ENCODE assay signal across 3 fruit fly cellular contexts in genomic region chrX:13630290-13630900, dm6.
TF ChIP-seq lines count a peak whose summit lies in the region.

No protein-coding gene starts in this region.

TF ChIP-seq in whole organism, embryonic, 481 proteins besides CTCF, POLR2A, EP300 and RAD21 (continued from another document and continues in another):
- no peak for TF ChIP-seq gro (GFP tag; optimal IDR thresholded peaks at IDR 0.05; lab: Kevin White, UChicago)
- TF ChIP-seq az2 (GFP tag; optimal IDR thresholded peaks at IDR 0.05; lab: Kevin White, UChicago) = peak; percentile 11
- no peak for TF ChIP-seq bcd (GFP tag; optimal IDR thresholded peaks at IDR 0.05; lab: Kevin White, UChicago)
- no peak for TF ChIP-seq fd3F (GFP tag; optimal IDR thresholded peaks at IDR 0.05; lab: Kevin White, UChicago)
- no peak for TF ChIP-seq Doc2 (GFP tag; IDR thresholded peaks at IDR 0.05; lab: Robert Waterston, UW)
- TF ChIP-seq zf30C (GFP tag; optimal IDR thresholded peaks at IDR 0.05; lab: Kevin White, UChicago) = no peak
- 0 out of 2 replicates have a peak, but pooled peaks have one; percentile 12 for TF ChIP-seq Atf6 (GFP tag; IDR thresholded peaks at IDR 0.05; lab: Robert Waterston, UW)
- no peak for TF ChIP-seq Lhr (GFP tag; optimal IDR thresholded peaks at IDR 0.05; lab: Kevin White, UChicago)
- 0 out of 3 replicates have a peak, but pooled peaks have one; percentile 44 for TF ChIP-seq zfh1 (GFP tag; IDR thresholded peaks at IDR 0.05; lab: Robert Waterston, UW)
- no peak for TF ChIP-seq Taf1 (GFP tag; IDR thresholded peaks at IDR 0.05; lab: Robert Waterston, UW)
- no peak for TF ChIP-seq ab (GFP tag; optimal IDR thresholded peaks at IDR 0.05; lab: Kevin White, UChicago)
- TF ChIP-seq CG32767 (GFP tag; IDR thresholded peaks at IDR 0.05; lab: Robert Waterston, UW) = no peak
- TF ChIP-seq CG1602 (GFP tag; optimal IDR thresholded peaks at IDR 0.05; lab: Kevin White, UChicago) = no peak
- no peak for TF ChIP-seq C15 (GFP tag; IDR thresholded peaks at IDR 0.05; lab: Robert Waterston, UW)
- no peak for TF ChIP-seq dan (GFP tag; IDR thresholded peaks at IDR 0.05; lab: Robert Waterston, UW)
- TF ChIP-seq Nf-YA (GFP tag; IDR thresholded peaks at IDR 0.05; lab: Robert Waterston, UW) = no peak
- no peak for TF ChIP-seq lbe (GFP tag; optimal IDR thresholded peaks at IDR 0.05; lab: Kevin White, UChicago)
- TF ChIP-seq ash1 (GFP tag; optimal IDR thresholded peaks at IDR 0.05; lab: Kevin White, UChicago) = no peak
- TF ChIP-seq CG7556 (GFP tag; optimal IDR thresholded peaks at IDR 0.05; lab: Kevin White, UChicago) = no peak
- peak; percentile 46 for TF ChIP-seq unpg (GFP tag; optimal IDR thresholded peaks at IDR 0.05; lab: Kevin White, UChicago)
- no peak for TF ChIP-seq cato (GFP tag; optimal IDR thresholded peaks at IDR 0.05; lab: Kevin White, UChicago; ENCODE audit: borderline replicate concordance)
- no peak for TF ChIP-seq CG11560 (tag; IDR thresholded peaks at IDR 0.05; lab: Robert Waterston, UW)
- no peak for TF ChIP-seq CG1233 (GFP tag; optimal IDR thresholded peaks at IDR 0.05; lab: Kevin White, UChicago)
- no peak for TF ChIP-seq HHEX (GFP tag; optimal IDR thresholded peaks at IDR 0.05; lab: Kevin White, UChicago)
- TF ChIP-seq Ada2b (GFP tag; IDR thresholded peaks at IDR 0.05; lab: Robert Waterston, UW) = peak; percentile 22; the same call in 1 of the 2 replicates
- no peak for TF ChIP-seq wdn (GFP tag; IDR thresholded peaks at IDR 0.05; lab: Robert Waterston, UW)
- no peak for TF ChIP-seq toy (GFP tag; IDR thresholded peaks at IDR 0.05; lab: Robert Waterston, UW)
- no peak for TF ChIP-seq bbx (GFP tag; IDR thresholded peaks at IDR 0.05; lab: Robert Waterston, UW; ENCODE audit: partially characterized antibody)
- no peak for TF ChIP-seq NC2β (GFP tag; optimal IDR thresholded peaks at IDR 0.05; lab: Kevin White, UChicago)
- no peak for TF ChIP-seq Jarid2 (GFP tag; optimal IDR thresholded peaks at IDR 0.05; lab: Kevin White, UChicago)
- TF ChIP-seq CG4730 (GFP tag; IDR thresholded peaks at IDR 0.05; lab: Robert Waterston, UW) = 0 out of 2 replicates have a peak, but pooled peaks have one; percentile 10
- TF ChIP-seq CG17802 (tag; optimal IDR thresholded peaks at IDR 0.05; lab: Kevin White, UChicago) = no peak
- no peak for TF ChIP-seq Meics (GFP tag; optimal IDR thresholded peaks at IDR 0.05; lab: Kevin White, UChicago)
- no peak for TF ChIP-seq CG2129 (GFP tag; IDR thresholded peaks at IDR 0.05; lab: Robert Waterston, UW; ENCODE audit: partially characterized antibody)
- TF ChIP-seq luna (GFP tag; optimal IDR thresholded peaks at IDR 0.05; lab: Kevin White, UChicago) = no peak
- no peak for TF ChIP-seq Dbx (GFP tag; IDR thresholded peaks at IDR 0.05; lab: Robert Waterston, UW)
- TF ChIP-seq CG33213 (GFP tag; optimal IDR thresholded peaks at IDR 0.05; lab: Kevin White, UChicago) = no peak
- TF ChIP-seq CG15514 (GFP tag; optimal IDR thresholded peaks at IDR 0.05; lab: Kevin White, UChicago) = no peak
- TF ChIP-seq CG12942 (GFP tag; optimal IDR thresholded peaks at IDR 0.05; lab: Kevin White, UChicago) = no peak
- TF ChIP-seq Vsx1 (GFP tag; optimal IDR thresholded peaks at IDR 0.05; lab: Kevin White, UChicago) = no peak
- TF ChIP-seq CkIIα-i1 (GFP tag; IDR thresholded peaks at IDR 0.05; lab: Robert Waterston, UW) = no peak
- no peak for TF ChIP-seq hth (optimal IDR thresholded peaks at IDR 0.05; lab: Kevin White, UChicago)
- no peak for TF ChIP-seq CG34224 (GFP tag; IDR thresholded peaks at IDR 0.05; lab: Robert Waterston, UW; ENCODE audit: partially characterized antibody)
- TF ChIP-seq tin (GFP tag; optimal IDR thresholded peaks at IDR 0.05; lab: Kevin White, UChicago) = peak; percentile 47
- TF ChIP-seq CG32772 (GFP tag; IDR thresholded peaks at IDR 0.05; lab: Robert Waterston, UW) = no peak

TF ChIP-seq in whole organism, prepupa, 60 proteins besides CTCF, POLR2A, EP300 and RAD21 (continued from another document):
- TF ChIP-seq Ets21C (GFP tag; optimal IDR thresholded peaks at IDR 0.05; lab: Kevin White, UChicago) (peak; percentile 36), Lpt (GFP tag; optimal IDR thresholded peaks at IDR 0.05; lab: Kevin White, UChicago) (no peak), Ets96B (tag; optimal IDR thresholded peaks at IDR 0.05; lab: Kevin White, UChicago) (no peak), CG8319 (GFP tag; optimal IDR thresholded peaks at IDR 0.05; lab: Kevin White, UChicago) (peak; percentile 17), Sox14 (GFP tag; optimal IDR thresholded peaks at IDR 0.05; lab: Kevin White, UChicago) (peak; percentile 30), dac (GFP tag; optimal IDR thresholded peaks at IDR 0.05; lab: Kevin White, UChicago) (no peak), CG6808 (GFP tag; optimal IDR thresholded peaks at IDR 0.05; lab: Kevin White, UChicago) (no peak), CG8632 (GFP tag; optimal IDR thresholded peaks at IDR 0.05; lab: Kevin White, UChicago) (peak; percentile 34), CG34406 (GFP tag; optimal IDR thresholded peaks at IDR 0.05; lab: Kevin White, UChicago) (peak; percentile 41), Hr39 (GFP tag; optimal IDR thresholded peaks at IDR 0.05; lab: Kevin White, UChicago) (peak; percentile 65), pdm3 (GFP tag; optimal IDR thresholded peaks at IDR 0.05; lab: Kevin White, UChicago) (peak; percentile 54), Hr38 (GFP tag; optimal IDR thresholded peaks at IDR 0.05; lab: Kevin White, UChicago) (no peak), net (GFP tag; optimal IDR thresholded peaks at IDR 0.05; lab: Kevin White, UChicago) (peak; percentile 10), CG32006 (GFP tag; optimal IDR thresholded peaks at IDR 0.05; lab: Kevin White, UChicago) (peak; percentile 43), CG11294 (GFP tag; IDR thresholded peaks at IDR 0.05; lab: Robert Waterston, UW) (no peak), CG3919 (GFP tag; optimal IDR thresholded peaks at IDR 0.05; lab: Kevin White, UChicago) (peak; percentile 46), lz (GFP tag; optimal IDR thresholded peaks at IDR 0.05; lab: Kevin White, UChicago) (peak; percentile 62), CG15336 (GFP tag; IDR thresholded peaks at IDR 0.05; lab: Robert Waterston, UW) (peak; percentile 49; the same call in 1 of the 2 replicates), OdsH (GFP tag; optimal IDR thresholded peaks at IDR 0.05; lab: Kevin White, UChicago) (peak; percentile 48), CG6163 (GFP tag; IDR thresholded peaks at IDR 0.05; lab: Robert Waterston, UW) (0 out of 3 replicates have a peak, but pooled peaks have one; percentile 31), CG11762 (GFP tag; optimal IDR thresholded peaks at IDR 0.05; lab: Kevin White, UChicago; ENCODE audit: insufficient read depth) (peak; percentile 2), eg (GFP tag; IDR thresholded peaks at IDR 0.05; lab: Robert Waterston, UW) (peak; percentile 52), Blimp-1 (GFP tag; optimal IDR thresholded peaks at IDR 0.05; lab: Kevin White, UChicago) (no peak), CG11902 (GFP tag; optimal IDR thresholded peaks at IDR 0.05; lab: Kevin White, UChicago) (no peak), Sox15 (GFP tag; optimal IDR thresholded peaks at IDR 0.05; lab: Kevin White, UChicago) (peak; percentile 8), fkh (GFP tag; optimal IDR thresholded peaks at IDR 0.05; lab: Kevin White, UChicago) (no peak), Eip75B (GFP tag; optimal IDR thresholded peaks at IDR 0.05; lab: Kevin White, UChicago) (peak; percentile 36), esn (GFP tag; optimal IDR thresholded peaks at IDR 0.05; lab: Kevin White, UChicago) (peak; percentile 66), cyc (GFP tag; optimal IDR thresholded peaks at IDR 0.05; lab: Kevin White, UChicago) (peak; percentile 58), CG6792 (GFP tag; optimal IDR thresholded peaks at IDR 0.05; lab: Kevin White, UChicago) (peak; percentile 52), CG6854 (GFP tag; optimal IDR thresholded peaks at IDR 0.05; lab: Kevin White, UChicago) (no peak), CG9139 (GFP tag; optimal IDR thresholded peaks at IDR 0.05; lab: Kevin White, UChicago) (no peak), dsx (GFP tag; optimal IDR thresholded peaks at IDR 0.05; lab: Kevin White, UChicago; ENCODE audit: poor library complexity, severe bottlenecking) (no peak), CG10631 (GFP tag; optimal IDR thresholded peaks at IDR 0.05; lab: Kevin White, UChicago) (peak; percentile 21), fd59A (GFP tag; optimal IDR thresholded peaks at IDR 0.05; lab: Kevin White, UChicago) (no peak), ss (GFP tag; optimal IDR thresholded peaks at IDR 0.05; lab: Kevin White, UChicago) (no peak), svp (GFP tag; lab: Kevin White, UChicago) (peak; percentile 85), fd85E (GFP tag; optimal IDR thresholded peaks at IDR 0.05; lab: Kevin White, UChicago) (no peak), CG7368 (GFP tag; optimal IDR thresholded peaks at IDR 0.05; lab: Kevin White, UChicago) (no peak)

TF ChIP-seq in whole organism, wandering third instar larva, 38 proteins besides CTCF, POLR2A, EP300 and RAD21 (continued from another document):
- TF ChIP-seq dl (GFP tag; optimal IDR thresholded peaks at IDR 0.05; lab: Kevin White, UChicago; ENCODE audit: insufficient read depth in 1 of 2, partially characterized antibody in 2 of 2) = no peak
- TF ChIP-seq Hr83 (GFP tag; optimal IDR thresholded peaks at IDR 0.05; lab: Kevin White, UChicago; ENCODE audit: poor library complexity, severe bottlenecking) = no peak
- TF ChIP-seq rgr (GFP tag; optimal IDR thresholded peaks at IDR 0.05; lab: Kevin White, UChicago) = no peak
- no peak for TF ChIP-seq CrebA (GFP tag; optimal IDR thresholded peaks at IDR 0.05; lab: Kevin White, UChicago; ENCODE audit: borderline replicate concordance)
- no peak for TF ChIP-seq sage (GFP tag; optimal IDR thresholded peaks at IDR 0.05; lab: Kevin White, UChicago)
